Worm (Caenorhabditis elegans): ENCODE measurements around the gene C49C3.10.
A peak's percentile ranks its signal among the peaks of the same experiment; 100 is the strongest.
"Not testable (repeated sequence)": the region's sequence is repeated elsewhere in the genome, so short reads cannot be mapped to it uniquely, and the experiment has no call there.

Gene C49C3.10

ce11 chrIV:17308211-17308610 lies 30.6 kb downstream of the C49C3.10 start, which contains the start of gene T28F3.9:
T28F3.9 (plus strand) TSS chrIV:17308511.
- TF ChIP-seq fax-1 (tag; optimal IDR thresholded peaks at IDR 0.05) (no peak), ceh-18 (tag; optimal IDR thresholded peaks at IDR 0.05) (no peak), hlh-8 (tag; optimal IDR thresholded peaks at IDR 0.05) (no peak), fkh-6 (tag; optimal IDR thresholded peaks at IDR 0.05) (no peak), mec-3 (tag; optimal IDR thresholded peaks at IDR 0.05; ENCODE audit: borderline replicate concordance) (no peak), lin-11 (tag; optimal IDR thresholded peaks at IDR 0.05) (no peak), dmd-4 (tag; optimal IDR thresholded peaks at IDR 0.05; ENCODE audit: borderline replicate concordance) (no peak), pha-4 (tag; optimal IDR thresholded peaks at IDR 0.05) (no peak), syd-9 (tag; optimal IDR thresholded peaks at IDR 0.05) (no peak), nhr-11 (tag; optimal IDR thresholded peaks at IDR 0.05) (no peak), madf-2 (tag; optimal IDR thresholded peaks at IDR 0.05) (no peak), ceh-14 (tag; optimal IDR thresholded peaks at IDR 0.05) (no peak), hlh-30 (tag; optimal IDR thresholded peaks at IDR 0.05; ENCODE audit: insufficient read depth) (no peak), ceh-19 (GFP tag; optimal IDR thresholded peaks at IDR 0.05) (no peak), ahr-1 (tag; optimal IDR thresholded peaks at IDR 0.05) (no peak)

- not testable (repeated sequence) for TF ChIP-seq fax-1, ceh-24, dve-1 (tag; optimal IDR thresholded peaks at IDR 0.05)
Observed at ce11 chrIV:17307223-17307622, 31.5 kb downstream of the C49C3.10 start, which contains the start of gene T28F3.8. T28F3.8 (minus strand) TSS chrIV:17307323.

- no peak for TF ChIP-seq pqm-1 (tag; optimal IDR thresholded peaks at IDR 0.05)
- TF ChIP-seq che-1 (tag; optimal IDR thresholded peaks at IDR 0.05) = no peak
- TF ChIP-seq sox-2 (GFP tag; IDR thresholded peaks at IDR 0.05) = no peak
- TF ChIP-seq fkh-6 (tag; optimal IDR thresholded peaks at IDR 0.05) = no peak
- TF ChIP-seq syd-9 (tag; optimal IDR thresholded peaks at IDR 0.05) = no peak
- TF ChIP-seq pat-9 (tag; optimal IDR thresholded peaks at IDR 0.05) = no peak
- no peak for TF ChIP-seq fax-1 (tag; optimal IDR thresholded peaks at IDR 0.05)
Observed at ce11 chrIV:17301933-17302332, 36.8 kb downstream of the C49C3.10 start, which contains the start of gene ifta-2. ifta-2 (minus strand) TSS chrIV:17302033.

DNA sequence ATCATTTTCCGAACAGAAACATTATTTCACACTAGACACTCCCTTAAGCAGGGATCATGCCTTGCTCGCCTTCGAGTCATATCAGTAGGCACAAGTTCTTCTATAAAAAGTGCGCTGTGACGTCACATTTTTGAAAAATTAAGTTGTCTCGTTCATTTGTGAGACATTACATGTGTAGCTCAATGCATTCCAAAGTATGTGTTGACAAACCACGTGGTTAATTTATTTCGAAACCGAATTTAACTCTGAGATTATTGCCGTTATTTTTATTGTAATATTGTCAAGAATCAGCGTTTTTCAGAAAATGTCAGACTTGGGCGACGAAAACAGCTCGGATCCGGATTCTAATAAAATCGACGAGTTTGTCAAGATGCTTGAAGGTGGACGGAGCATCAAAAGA lies 44.3 kb downstream of the C49C3.10 start, which contains the start of gene T28F3.5:
TSS of gene T28F3.5 (plus strand) at position 301 of the 400 bp plus-strand sequence.
- TF ChIP-seq pat-9 (tag; optimal IDR thresholded peaks at IDR 0.05) (no peak), ztf-16 (tag; optimal IDR thresholded peaks at IDR 0.05) (no peak), ttx-3 (tag; optimal IDR thresholded peaks at IDR 0.05) (no peak), elt-2 (tag; optimal IDR thresholded peaks at IDR 0.05) (no peak), ref-2 (tag; optimal IDR thresholded peaks at IDR 0.05) (no peak), hlh-8 (tag; optimal IDR thresholded peaks at IDR 0.05) (no peak), pag-3 (tag; optimal IDR thresholded peaks at IDR 0.05; ENCODE audit: borderline replicate concordance) (no peak), syd-9 (tag; optimal IDR thresholded peaks at IDR 0.05) (no peak), ceh-14 (tag; optimal IDR thresholded peaks at IDR 0.05) (no peak)

DNA sequence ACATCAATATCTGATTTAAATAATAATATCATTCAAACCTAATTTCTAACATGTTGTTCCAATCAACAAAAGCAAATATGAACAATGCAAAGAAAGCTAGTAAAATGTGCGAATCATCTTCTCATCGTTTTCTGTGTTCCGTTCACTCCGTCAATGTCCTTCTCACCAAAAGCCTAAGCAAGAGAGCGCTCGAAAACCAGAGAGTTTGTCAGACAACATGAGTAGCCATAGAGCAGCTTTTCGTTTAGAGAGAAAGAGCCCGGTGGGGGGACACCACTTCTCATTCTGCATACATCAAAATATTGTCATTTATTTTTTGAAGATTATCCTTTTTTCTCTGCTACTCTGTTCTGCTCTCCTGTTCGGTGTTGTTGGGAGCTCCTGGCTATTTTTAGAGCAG lies 45.1 kb downstream of the C49C3.10 start:
- TF ChIP-seq unc-55 (GFP tag; optimal IDR thresholded peaks at IDR 0.05) (peak; percentile 18), mec-3 (tag; optimal IDR thresholded peaks at IDR 0.05; ENCODE audit: borderline replicate concordance) (no peak)

- TF ChIP-seq zip-5 (tag; optimal IDR thresholded peaks at IDR 0.05) (no peak), npax-4 (tag; optimal IDR thresholded peaks at IDR 0.05) (no peak), gmeb-2 (tag; optimal IDR thresholded peaks at IDR 0.05) (no peak), pat-9 (tag; optimal IDR thresholded peaks at IDR 0.05) (no peak), ceh-22 (tag; optimal IDR thresholded peaks at IDR 0.05) (no peak), ceh-34 (tag; optimal IDR thresholded peaks at IDR 0.05) (no peak), K02D7.2 (tag; optimal IDR thresholded peaks at IDR 0.05) (no peak), ceh-24 (tag; optimal IDR thresholded peaks at IDR 0.05) (no peak), hlh-30 (tag; optimal IDR thresholded peaks at IDR 0.05; ENCODE audit: insufficient read depth) (no peak), unc-42 (tag; optimal IDR thresholded peaks at IDR 0.05) (no peak), ceh-14 (tag; optimal IDR thresholded peaks at IDR 0.05) (no peak), sdc-2 (tag; optimal IDR thresholded peaks at IDR 0.05) (no peak), ceh-19 (GFP tag; optimal IDR thresholded peaks at IDR 0.05) (no peak), madf-2 (tag; optimal IDR thresholded peaks at IDR 0.05) (no peak)
Observed at ce11 chrIV:17293068-17293467, 45.7 kb downstream of the C49C3.10 start.
